Fruit fly (Drosophila melanogaster) whole organism, prepupa: ENCODE results near the gene ect.

Experiments used
- Blimp-1 ChIP-seq: fragments of 200-800 bp; sonication (Bioruptor generic); optimal IDR thresholded peaks from 3 replicates; lab custom pipeline; 2017; ENCODE audit warnings: missing biosample characterization, missing genetic modification characterization, mild to moderate bottlenecking, moderate library complexity, missing genetic modification reagents
- CG10631 ChIP-seq: fragments of 200-800 bp; sonication (Bioruptor generic); optimal IDR thresholded peaks from 2 replicates; lab custom pipeline; 2016; ENCODE audit warnings: missing biosample characterization, missing genetic modification characterization
- CG10669 ChIP-seq: fragments of 200-800 bp; sonication (Bioruptor generic); optimal IDR thresholded peaks from 3 replicates; lab custom pipeline; 2018; ENCODE audit warnings: missing biosample characterization, mild to moderate bottlenecking, missing genetic modification characterization, moderate library complexity
- CG11294 ChIP-seq: fragments of 200-800 bp; sonication (Bioruptor generic); IDR thresholded peaks from 2 replicates; pipeline ENCODE4 v1.3.6; 2022; ENCODE audit warnings: missing biosample characterization, missing genetic modification characterization
- CG15336 ChIP-seq: fragments of 200-800 bp; sonication (Bioruptor generic); IDR thresholded peaks from 2 replicates; pipeline ENCODE4 v1.3.6; 2022; ENCODE audit warnings: missing biosample characterization, missing genetic modification characterization
- CG1621 ChIP-seq: fragments of 200-800 bp; sonication (Bioruptor generic); optimal IDR thresholded peaks from 3 replicates; lab custom pipeline; 2018; ENCODE audit warnings: missing biosample characterization, mild to moderate bottlenecking, missing genetic modification characterization
- CG16779 ChIP-seq: fragments of 200-800 bp; sonication (Bioruptor generic); optimal IDR thresholded peaks from 3 replicates; lab custom pipeline; 2017; ENCODE audit warnings: missing biosample characterization, mild to moderate bottlenecking, missing genetic modification characterization
- CG31627 ChIP-seq: fragments of 200-800 bp; sonication (Bioruptor generic); optimal IDR thresholded peaks from 3 replicates; lab custom pipeline; 2016; ENCODE audit warnings: missing biosample characterization, missing genetic modification characterization
- CG32006 ChIP-seq: fragments of 200-800 bp; sonication (Bioruptor generic); optimal IDR thresholded peaks from 3 replicates; lab custom pipeline; 2017; ENCODE audit warnings: missing biosample characterization, mild to moderate bottlenecking, missing genetic modification characterization
- CG34406 ChIP-seq: fragments of 200-800 bp; sonication (Bioruptor generic); optimal IDR thresholded peaks from 3 replicates; lab custom pipeline; 2016; ENCODE audit warnings: missing biosample characterization, missing genetic modification characterization
- CG3919 ChIP-seq: fragments of 200-800 bp; sonication (Bioruptor generic); optimal IDR thresholded peaks from 3 replicates; lab custom pipeline; 2016; ENCODE audit warnings: missing biosample characterization, missing genetic modification characterization
- CG4318 ChIP-seq: fragments of 200-800 bp; sonication (Bioruptor generic); optimal IDR thresholded peaks from 3 replicates; lab custom pipeline; 2017; ENCODE audit warnings: missing biosample characterization, mild to moderate bottlenecking, missing genetic modification characterization
- CG6792 ChIP-seq: fragments of 200-800 bp; sonication (Bioruptor generic); optimal IDR thresholded peaks from 3 replicates; lab custom pipeline; 2016; ENCODE audit warnings: missing biosample characterization, missing genetic modification characterization
- CG8119 ChIP-seq: fragments of 200-800 bp; sonication (Bioruptor generic); IDR thresholded peaks from 3 replicates; pipeline ENCODE4 v1.3.6; 2022; ENCODE audit warnings: missing biosample characterization, missing genetic modification characterization
- CG8319 ChIP-seq: fragments of 200-800 bp; sonication (Bioruptor generic); optimal IDR thresholded peaks from 3 replicates; lab custom pipeline; 2016; ENCODE audit warnings: missing biosample characterization, missing genetic modification characterization
- CG8632 ChIP-seq: fragments of 200-800 bp; sonication (Bioruptor generic); optimal IDR thresholded peaks from 3 replicates; lab custom pipeline; 2016; ENCODE audit warnings: missing biosample characterization, missing genetic modification characterization
- CG9139 ChIP-seq: fragments of 200-800 bp; sonication (Bioruptor generic); optimal IDR thresholded peaks from 3 replicates; lab custom pipeline; 2017; ENCODE audit warnings: missing biosample characterization, mild to moderate bottlenecking, missing genetic modification characterization
- Eip78C ChIP-seq: fragments of 200-800 bp; sonication (Bioruptor generic); peaks from one replicate; lab custom pipeline; 2016; ENCODE audit warnings: missing biosample characterization, missing genetic modification characterization
- Ets21C ChIP-seq: fragments of 200-800 bp; sonication (Bioruptor generic); optimal IDR thresholded peaks from 3 replicates; lab custom pipeline; 2016; ENCODE audit warnings: missing biosample characterization, missing genetic modification characterization
- Hr39 ChIP-seq: fragments of 200-800 bp; sonication (Bioruptor generic); optimal IDR thresholded peaks from 2 replicates; lab custom pipeline; 2016; ENCODE audit warnings: missing biosample characterization, missing genetic modification characterization
- Hr4 ChIP-seq: fragments of 200-800 bp; sonication (Bioruptor generic); optimal IDR thresholded peaks from 3 replicates; lab custom pipeline; 2016; ENCODE audit warnings: missing biosample characterization, missing genetic modification characterization
- Smox ChIP-seq: fragments of 200-800 bp; sonication (Bioruptor generic); optimal IDR thresholded peaks from 3 replicates; lab custom pipeline; 2016; ENCODE audit warnings: missing biosample characterization, missing genetic modification characterization
- Sox14 ChIP-seq: fragments of 200-800 bp; sonication (Bioruptor generic); optimal IDR thresholded peaks from 3 replicates; lab custom pipeline; 2016; ENCODE audit warnings: missing biosample characterization, missing genetic modification characterization
- achi ChIP-seq: fragments of 200-800 bp; sonication (Bioruptor generic); optimal IDR thresholded peaks from 3 replicates; lab custom pipeline; 2016; ENCODE audit warnings: missing biosample characterization, missing genetic modification characterization
- acj6 ChIP-seq: fragments of 200-800 bp; sonication (Bioruptor generic); optimal IDR thresholded peaks from 3 replicates; lab custom pipeline; 2016; ENCODE audit warnings: missing biosample characterization, missing genetic modification characterization
- cyc ChIP-seq: fragments of 200-800 bp; sonication (Bioruptor generic); optimal IDR thresholded peaks from 3 replicates; lab custom pipeline; 2016; ENCODE audit warnings: missing biosample characterization, missing genetic modification characterization
- dac ChIP-seq: fragments of 200-800 bp; sonication (Bioruptor generic); optimal IDR thresholded peaks from 2 replicates; lab custom pipeline; 2017; ENCODE audit warnings: missing biosample characterization, mild to moderate bottlenecking, missing genetic modification characterization
- dsx ChIP-seq: fragments of 200-800 bp; optimal IDR thresholded peaks from 3 replicates; lab custom pipeline; 2019; ENCODE audit warnings: missing biosample characterization, mild to moderate bottlenecking, missing genetic modification characterization, moderate library complexity; ENCODE audit not compliant: poor library complexity, severe bottlenecking
- eg ChIP-seq: fragments of 200-800 bp; sonication (Bioruptor generic); IDR thresholded peaks from 3 replicates; pipeline ENCODE4 v1.3.6; 2022; ENCODE audit warnings: missing biosample characterization, missing genetic modification characterization
- esn ChIP-seq: fragments of 200-800 bp; sonication (Bioruptor generic); optimal IDR thresholded peaks from 2 replicates; lab custom pipeline; 2016; ENCODE audit warnings: missing biosample characterization, mild to moderate bottlenecking, missing genetic modification characterization, moderate library complexity
- fd59A ChIP-seq: fragments of 200-800 bp; sonication (Bioruptor generic); optimal IDR thresholded peaks from 2 replicates; lab custom pipeline; 2017; ENCODE audit warnings: missing biosample characterization, mild to moderate bottlenecking, missing genetic modification characterization, missing genetic modification reagents
- fkh ChIP-seq: fragments of 200-800 bp; sonication (Bioruptor generic); optimal IDR thresholded peaks from 3 replicates; lab custom pipeline; 2017; ENCODE audit warnings: missing biosample characterization, mild to moderate bottlenecking, missing genetic modification characterization, moderate library complexity
- lz ChIP-seq: fragments of 200-800 bp; sonication (Bioruptor generic); optimal IDR thresholded peaks from 3 replicates; lab custom pipeline; 2016; ENCODE audit warnings: missing biosample characterization, missing genetic modification characterization
- net ChIP-seq: fragments of 200-800 bp; sonication (Bioruptor generic); optimal IDR thresholded peaks from 3 replicates; lab custom pipeline; 2016; ENCODE audit warnings: missing biosample characterization, missing genetic modification characterization
- pdm3 ChIP-seq: fragments of 200-800 bp; sonication (Bioruptor generic); optimal IDR thresholded peaks from 3 replicates; lab custom pipeline; 2016; ENCODE audit warnings: missing biosample characterization, missing genetic modification characterization
- spab ChIP-seq: fragments of 200-800 bp; sonication (Bioruptor generic); optimal IDR thresholded peaks from 2 replicates; lab custom pipeline; 2017; ENCODE audit warnings: missing biosample characterization, mild to moderate bottlenecking, missing genetic modification characterization, missing genetic modification reagents
- ss ChIP-seq, 2 experiments: fragments of 200-800 bp; sonication (Bioruptor generic); optimal IDR thresholded peaks; 2 replicates in 1 of 2; 3 replicates in 1 of 2; lab custom pipeline; 2017 to 2018; ENCODE audit warnings: mild to moderate bottlenecking in 2 of 2, missing biosample characterization in 2 of 2, missing genetic modification characterization in 2 of 2, moderate library complexity in 1 of 2
- topi ChIP-seq: fragments of 200-800 bp; sonication (Bioruptor generic); optimal IDR thresholded peaks from 3 replicates; lab custom pipeline; 2016; ENCODE audit warnings: missing biosample characterization, missing genetic modification characterization
- vri ChIP-seq: fragments of 200-800 bp; sonication (Bioruptor generic); optimal IDR thresholded peaks from 3 replicates; lab custom pipeline; 2016; ENCODE audit warnings: missing biosample characterization, mild to moderate bottlenecking, missing genetic modification characterization

ect gene

dm6 chr3L:10206226-10206968, 4.8 kb upstream of the ect start (continued):
- TF ChIP-seq Sox14 (GFP tag; lab: Kevin White, UChicago), result no peak
- peak; percentile 54 for TF ChIP-seq CG34406 (GFP tag; lab: Kevin White, UChicago)
- TF ChIP-seq Hr4 (GFP tag; lab: Kevin White, UChicago), result peak; percentile 70
- TF ChIP-seq CG32006, result peak; percentile 80
- peak; percentile 40 for TF ChIP-seq CG3919 (GFP tag; lab: Kevin White, UChicago)
- TF ChIP-seq Blimp-1 (GFP tag; lab: Kevin White, UChicago), result peak; percentile 84
- TF ChIP-seq CG8119 (GFP tag; lab: Robert Waterston, UW), result peak; percentile 33; the same call in 1 of the 3 replicates
- TF ChIP-seq CG1621 (tag; lab: Kevin White, UChicago), result no peak
- TF ChIP-seq dac, result no peak
- peak; percentile 31 for TF ChIP-seq topi (GFP tag; lab: Kevin White, UChicago)
- peak; percentile 29 for TF ChIP-seq achi (GFP tag; lab: Kevin White, UChicago)
- no peak for TF ChIP-seq cyc (GFP tag; lab: Kevin White, UChicago)
- TF ChIP-seq, all 60 proteins: peak for 30

- no peak for TF ChIP-seq topi (GFP tag; lab: Kevin White, UChicago)
- no peak for TF ChIP-seq fkh (GFP tag; lab: Kevin White, UChicago)
- TF ChIP-seq CG32006, result no peak
- TF ChIP-seq Ets21C (GFP tag; lab: Kevin White, UChicago), result no peak
- TF ChIP-seq spab (GFP tag; lab: Kevin White, UChicago), result no peak
- TF ChIP-seq Sox14 (GFP tag; lab: Kevin White, UChicago), result no peak
- peak; percentile 14 for TF ChIP-seq Blimp-1 (GFP tag; lab: Kevin White, UChicago)
These were observed 4.2 kb upstream of the ect start for dm6 chr3L:10205823-10206222.

DNA sequence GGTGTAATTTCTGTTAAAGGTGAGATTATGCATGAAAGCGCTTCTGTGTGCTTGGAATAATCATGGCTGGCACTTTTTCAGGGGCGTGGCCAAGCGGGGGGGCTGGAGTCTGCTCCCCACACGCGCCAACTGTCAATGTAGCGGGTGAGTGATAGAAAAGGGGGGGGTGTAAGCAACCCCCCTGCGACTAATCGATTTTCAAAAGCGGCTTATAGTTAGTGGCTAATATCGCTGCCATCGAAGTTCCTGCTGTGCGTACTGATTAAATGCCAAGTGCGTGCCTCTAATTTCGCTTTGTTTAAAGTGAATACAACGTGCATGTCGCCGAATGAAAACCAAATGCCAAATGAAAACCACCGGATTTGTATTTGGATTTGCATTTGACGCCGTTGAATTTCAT, 3.0 kb upstream of the ect start:
- TF ChIP-seq lz (GFP tag; lab: Kevin White, UChicago) (no peak), fd59A (GFP tag; lab: Kevin White, UChicago) (no peak), Hr39 (no peak), CG8632 (no peak), Sox14 (GFP tag; lab: Kevin White, UChicago) (no peak), dac (no peak), CG8319 (GFP tag; lab: Kevin White, UChicago) (no peak), net (GFP tag; lab: Kevin White, UChicago) (no peak), topi (GFP tag; lab: Kevin White, UChicago) (no peak), CG10669 (GFP tag; lab: Kevin White, UChicago) (no peak), acj6 (GFP tag; lab: Kevin White, UChicago) (no peak), CG4318 (no peak), Smox (GFP tag; lab: Kevin White, UChicago) (no peak), Ets21C (GFP tag; lab: Kevin White, UChicago) (no peak), CG34406 (GFP tag; lab: Kevin White, UChicago) (no peak), CG16779 (tag; lab: Kevin White, UChicago) (no peak), eg (GFP tag; lab: Robert Waterston, UW) (no peak)

dm6 chr3L:10199644-10200043, 2.0 kb downstream of the ect start:
- no peak for TF ChIP-seq CG10631 (GFP tag; lab: Kevin White, UChicago)
- peak; percentile 61 for TF ChIP-seq Eip78C
- TF ChIP-seq, all 60 proteins: peak for 1

- TF ChIP-seq CG15336 (GFP tag; lab: Robert Waterston, UW) (peak; percentile 55; the same call in 1 of the 2 replicates), CG9139 (GFP tag; lab: Kevin White, UChicago) (no peak), CG10669 (GFP tag; lab: Kevin White, UChicago) (no peak), pdm3 (peak; percentile 18), dsx (GFP tag; lab: Kevin White, UChicago) (peak; percentile 20), lz (GFP tag; lab: Kevin White, UChicago) (no peak), cyc (GFP tag; lab: Kevin White, UChicago) (no peak), CG8119 (GFP tag; lab: Robert Waterston, UW) (peak; percentile 74), topi (GFP tag; lab: Kevin White, UChicago) (no peak), fd59A (GFP tag; lab: Kevin White, UChicago) (peak; percentile 8), Sox14 (GFP tag; lab: Kevin White, UChicago) (peak; percentile 8), CG11294 (GFP tag; lab: Robert Waterston, UW) (no peak), CG6792 (GFP tag; lab: Kevin White, UChicago) (no peak), ss (GFP tag; optimal IDR thresholded peaks at IDR 0.05; lab: Kevin White, UChicago) (peak; percentile 18 to 26), esn (GFP tag; lab: Kevin White, UChicago) (no peak), Eip78C (peak; percentile 72), CG1621 (tag; lab: Kevin White, UChicago) (no peak), vri (GFP tag; lab: Kevin White, UChicago) (no peak), CG31627 (GFP tag; lab: Kevin White, UChicago) (no peak), CG4318 (peak; percentile 35), Smox (GFP tag; lab: Kevin White, UChicago) (no peak), CG3919 (GFP tag; lab: Kevin White, UChicago) (peak; percentile 18), Hr39 (no peak)
These were observed 3.1 kb downstream of the ect start for dm6 chr3L:10198571-10198970.
